Fruit fly (Drosophila melanogaster) whole organism, adult: ENCODE results near the gene Hel89B.

ENCODE experiments used
- CG11617 ChIP-seq: fragments of 200-800 bp; sonication (Bioruptor generic); optimal IDR thresholded peaks from 2 replicates; lab custom pipeline; 2017; ENCODE audit warnings: mild to moderate bottlenecking, missing biosample characterization, missing genetic modification reagents, missing genetic modification characterization
- CG1620 ChIP-seq: fragments of 200-800 bp; sonication (Bioruptor generic); optimal IDR thresholded peaks from 2 replicates; lab custom pipeline; 2016; ENCODE audit warnings: missing biosample characterization, missing genetic modification characterization
- Mnt ChIP-seq: fragments of 200-800 bp; sonication (Bioruptor generic); optimal IDR thresholded peaks from 2 replicates; lab custom pipeline; 2016; ENCODE audit warnings: missing biosample characterization, mild to moderate bottlenecking, missing genetic modification characterization
- cnc ChIP-seq, 2 experiments: fragments of >200 bp; optimal IDR thresholded peaks; 2 replicates each; lab custom pipeline; 2017
- kay ChIP-seq: fragments of 200-800 bp; sonication (Bioruptor generic); peaks from one replicate; lab custom pipeline; 2016; ENCODE audit warnings: missing biosample characterization, missing genetic modification characterization, borderline replicate concordance
- tj ChIP-seq: fragments of 200-800 bp; sonication (Bioruptor generic); optimal IDR thresholded peaks from 3 replicates; lab custom pipeline; 2017; ENCODE audit warnings: missing biosample characterization, mild to moderate bottlenecking, missing genetic modification characterization, moderate library complexity
- toe ChIP-seq: fragments of 200-800 bp; sonication (Bioruptor generic); optimal IDR thresholded peaks from 2 replicates; lab custom pipeline; 2016; ENCODE audit warnings: missing biosample characterization, missing genetic modification characterization

dm6 chr3R:15972979-15973486, at the start of gene Hel89B:
- TF ChIP-seq cnc (optimal IDR thresholded peaks at IDR 0.05; lab: Kevin White, UChicago) (no peak), kay (GFP tag; lab: Kevin White, UChicago) (no peak), CG1620 (GFP tag; lab: Kevin White, UChicago) (peak; percentile 52), toe (GFP tag; lab: Kevin White, UChicago) (peak; percentile 89), Mnt (peak; percentile 59), tj (GFP tag; lab: Kevin White, UChicago) (peak; percentile 45), CG11617 (peak; percentile 54)
